Fruit fly (Drosophila melanogaster): ENCODE results near the gene CG17931.

CG17931 gene

DNA sequence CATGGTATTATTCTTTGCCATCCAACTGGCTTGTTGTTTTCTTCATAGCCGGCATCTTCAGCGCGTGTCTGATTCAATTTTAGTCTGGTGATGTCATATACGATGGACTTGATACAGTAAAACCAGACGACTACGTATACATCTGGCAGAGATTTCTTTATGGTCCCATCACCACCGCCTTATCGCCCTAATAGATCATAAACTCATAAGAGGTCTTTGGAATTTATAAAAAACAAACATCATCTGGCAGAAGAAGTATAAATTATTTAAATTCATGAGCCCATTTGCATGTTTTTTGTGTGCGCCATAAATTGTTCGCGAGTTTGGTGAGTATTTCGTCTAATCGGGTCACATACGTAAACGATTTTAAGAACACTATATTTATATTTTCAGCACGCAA lies 11.0 kb downstream of the CG17931 start:
- TF ChIP-seq Tbp (GFP tag; optimal IDR thresholded peaks at IDR 0.05): no peak
- peak; percentile 48 for TF ChIP-seq CG10543 (GFP tag; optimal IDR thresholded peaks at IDR 0.05)
- no peak for TF ChIP-seq B-H1 (GFP tag; IDR thresholded peaks at IDR 0.05)
- TF ChIP-seq gro (GFP tag; optimal IDR thresholded peaks at IDR 0.05): peak; percentile 51
- TF ChIP-seq abd-A (tag; optimal IDR thresholded peaks at IDR 0.05): peak; percentile 98
- TF ChIP-seq CG32532 (GFP tag; IDR thresholded peaks at IDR 0.05): 0 out of 2 replicates have a peak, but pooled peaks have one; percentile 12
- peak; percentile 8 for TF ChIP-seq CG15514 (GFP tag; optimal IDR thresholded peaks at IDR 0.05)
- TF ChIP-seq CG13894 (tag; optimal IDR thresholded peaks at IDR 0.05): peak; percentile 89
- TF ChIP-seq grau (tag; optimal IDR thresholded peaks at IDR 0.05): peak; percentile 42
- TF ChIP-seq sens (GFP tag): peak; percentile 61
- no peak for TF ChIP-seq BEAF-32 (GFP tag; optimal IDR thresholded peaks at IDR 0.05)
- TF ChIP-seq Med (GFP tag): peak; percentile 73
- peak in 1 of 2 experiments; percentile 20 for TF ChIP-seq Pdp1 (GFP tag; optimal IDR thresholded peaks at IDR 0.05)
- no peak for TF ChIP-seq CG14860 (GFP tag; IDR thresholded peaks at IDR 0.05; ENCODE audit: partially characterized antibody)
- peak; percentile 55 for TF ChIP-seq CG34376 (GFP tag; optimal IDR thresholded peaks at IDR 0.05)
- no peak for TF ChIP-seq Ptx1 (GFP tag; IDR thresholded peaks at IDR 0.05)
- peak; percentile 68; the same call in 1 of the 2 replicates for TF ChIP-seq vvl (GFP tag; IDR thresholded peaks at IDR 0.05)

DNA sequence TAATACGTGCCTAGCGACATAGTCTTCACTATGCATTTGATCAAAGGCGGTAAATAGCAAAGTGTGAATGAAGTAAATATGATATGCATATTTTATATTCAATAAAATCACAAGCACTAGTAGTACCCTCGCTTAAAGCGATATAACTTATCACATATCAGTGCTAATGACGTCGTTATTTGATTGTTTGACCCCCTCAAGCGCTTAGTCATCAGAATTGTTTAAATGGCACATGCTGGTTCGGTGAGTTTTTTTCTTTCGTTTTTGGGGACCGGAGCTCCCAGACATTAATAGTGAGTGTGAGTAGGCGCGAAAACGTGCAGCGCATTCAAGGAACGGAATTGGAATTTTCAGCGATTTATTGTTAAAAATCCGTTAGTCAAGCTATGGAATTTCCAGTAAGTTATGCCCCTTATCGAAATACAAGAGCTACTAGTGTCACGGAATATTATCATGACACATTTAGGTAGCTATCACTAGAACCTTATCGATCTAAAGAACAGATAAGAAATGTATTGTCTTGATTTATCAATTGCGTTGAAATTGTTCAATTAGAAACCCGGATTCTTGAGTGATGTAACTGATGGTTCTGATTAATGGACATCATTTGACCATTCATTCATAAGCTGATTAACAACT lies 11.5 kb downstream of the CG17931 start:
- TF ChIP-seq CG9932 (GFP tag; IDR thresholded peaks at IDR 0.05) (no peak), ci (GFP tag; IDR thresholded peaks at IDR 0.05) (0 out of 3 replicates have a peak, but pooled peaks have one; percentile 29), al (GFP tag; IDR thresholded peaks at IDR 0.05) (no peak), grn (GFP tag; optimal IDR thresholded peaks at IDR 0.05) (peak; percentile 93), chif (GFP tag; optimal IDR thresholded peaks at IDR 0.05) (no peak), CG12299 (tag; optimal IDR thresholded peaks at IDR 0.05) (no peak), sug (tag; optimal IDR thresholded peaks at IDR 0.05) (peak; percentile 85), NK7.1 (GFP tag; optimal IDR thresholded peaks at IDR 0.05) (no peak), CG34376 (GFP tag; optimal IDR thresholded peaks at IDR 0.05) (peak; percentile 65), CG32767 (GFP tag; IDR thresholded peaks at IDR 0.05) (no peak), cwo (GFP tag; optimal IDR thresholded peaks at IDR 0.05) (peak; percentile 73), CG10209 (GFP tag; optimal IDR thresholded peaks at IDR 0.05) (no peak), CG3281 (GFP tag; optimal IDR thresholded peaks at IDR 0.05) (peak; percentile 18), sqz (GFP tag; optimal IDR thresholded peaks at IDR 0.05) (peak; percentile 86), exex (tag; optimal IDR thresholded peaks at IDR 0.05) (peak; percentile 90), BtbVII (GFP tag; optimal IDR thresholded peaks at IDR 0.05) (peak; percentile 10), lab (GFP tag; optimal IDR thresholded peaks at IDR 0.05) (peak; percentile 3), sd (tag; optimal IDR thresholded peaks at IDR 0.05) (peak; percentile 91), CG7372 (GFP tag; IDR thresholded peaks at IDR 0.05) (no peak), CG14014 (GFP tag; IDR thresholded peaks at IDR 0.05) (no peak), mirr (GFP tag; optimal IDR thresholded peaks at IDR 0.05) (peak; percentile 66), Hr78 (GFP tag; optimal IDR thresholded peaks at IDR 0.05) (peak in 1 of 2 experiments; percentile 77)
